Fruit fly (Drosophila melanogaster): ENCODE results near the gene per.

DNA sequence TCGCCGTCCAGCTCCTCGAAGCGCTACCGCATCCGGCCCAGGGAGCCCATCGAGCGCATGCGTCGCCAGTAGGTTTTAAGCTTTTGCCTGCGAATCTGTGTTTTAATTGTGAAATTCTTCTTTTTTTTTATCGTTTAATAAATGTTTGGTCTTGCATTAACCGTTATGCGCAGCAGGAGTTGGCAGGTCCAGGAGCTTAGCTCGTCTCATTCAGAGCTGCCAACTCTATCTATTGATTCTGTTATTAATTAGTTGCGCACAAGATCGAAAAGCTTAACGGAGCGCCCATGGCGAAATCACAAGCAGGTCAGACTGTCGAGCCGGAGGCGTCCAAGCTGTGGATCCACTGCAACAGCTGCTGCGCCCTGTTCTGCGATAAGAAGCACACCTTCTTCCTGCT, 41.0 kb downstream of the per start, which contains the start of gene vilya:
- no peak for TF ChIP-seq HLH106 (tag; optimal IDR thresholded peaks at IDR 0.05)
- TF ChIP-seq pan (optimal IDR thresholded peaks at IDR 0.05): no peak
- TF ChIP-seq psq (GFP tag; optimal IDR thresholded peaks at IDR 0.05): no peak
- no peak for TF ChIP-seq N (GFP tag; optimal IDR thresholded peaks at IDR 0.05)
- no peak for TF ChIP-seq CrebA (GFP tag; optimal IDR thresholded peaks at IDR 0.05; ENCODE audit: borderline replicate concordance)
- no peak for TF ChIP-seq woc (GFP tag; optimal IDR thresholded peaks at IDR 0.05)
- TF ChIP-seq fru (GFP tag; optimal IDR thresholded peaks at IDR 0.05): no peak
- no peak for TF ChIP-seq usp (GFP tag; optimal IDR thresholded peaks at IDR 0.05)
- TF ChIP-seq CG9705 (GFP tag; optimal IDR thresholded peaks at IDR 0.05): no peak
- no peak for TF ChIP-seq OdsH (GFP tag; optimal IDR thresholded peaks at IDR 0.05)
- TF ChIP-seq tai (GFP tag; optimal IDR thresholded peaks at IDR 0.05): no peak
- no peak for TF ChIP-seq jim (GFP tag; optimal IDR thresholded peaks at IDR 0.05)

All from whole organism, wandering third instar larva.